Worm (Caenorhabditis elegans): ENCODE measurements around the gene B0281.4.
"Not testable (repeated sequence)": the region's sequence is repeated elsewhere in the genome, so short reads cannot be mapped to it uniquely, and the experiment has no call there.

DNA sequence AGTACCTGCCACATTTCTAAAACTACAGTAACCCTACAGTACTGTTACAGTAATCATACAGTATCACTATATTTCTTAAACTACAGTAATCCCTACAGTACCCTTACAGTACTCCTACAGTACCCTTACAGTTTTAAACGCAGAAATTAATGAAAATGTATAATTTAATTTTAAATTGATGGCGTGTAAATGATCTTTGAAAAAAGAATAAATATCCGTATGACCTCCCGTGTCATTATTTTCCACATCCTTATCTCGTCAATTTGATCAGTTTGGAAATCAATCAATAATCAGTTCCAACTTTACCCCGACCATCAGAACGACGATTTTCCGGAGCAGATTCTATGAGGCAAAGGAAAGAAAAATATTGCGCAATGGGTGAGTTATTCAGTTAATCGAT lies 43.8 kb downstream of the B0281.4 start, which contains the start of gene K09F6.3:
- TF ChIP-seq mdl-1 (tag; optimal IDR thresholded peaks at IDR 0.05); lin-38 (GFP tag; IDR thresholded peaks at IDR 0.05): not testable (repeated sequence)

Data from whole organism, L4 larva.